Fruit fly (Drosophila melanogaster) whole organism, embryonic: Measurements from ENCODE around the gene 14-3-3epsilon.

ENCODE experiments used
- CG1024 ChIP-seq: fragments of 200-800 bp; sonication (Bioruptor generic); IDR thresholded peaks from 2 replicates; pipeline ENCODE4 v1.3.6; 2022; ENCODE audit warnings: missing biosample characterization, missing genetic modification characterization
- CG10274 ChIP-seq: fragments of 200-800 bp; sonication (Bioruptor generic); optimal IDR thresholded peaks from 3 replicates; lab custom pipeline; 2017; ENCODE audit warnings: missing biosample characterization, mild to moderate bottlenecking, missing genetic modification characterization
- CG10979 ChIP-seq: fragments of 200-800 bp; sonication (Bioruptor generic); optimal IDR thresholded peaks from 2 replicates; lab custom pipeline; 2018; ENCODE audit warnings: missing biosample characterization, mild to moderate bottlenecking, missing genetic modification characterization, moderate library complexity
- CG11560 ChIP-seq: fragments of 200-800 bp; sonication (Bioruptor generic); IDR thresholded peaks from 3 replicates; pipeline ENCODE4 v1.3.6; 2022; ENCODE audit warnings: missing biosample characterization, missing genetic modification characterization
- CG12219 ChIP-seq: fragments of 200-800 bp; sonication (Bioruptor generic); optimal IDR thresholded peaks from 3 replicates; lab custom pipeline; 2018; ENCODE audit warnings: missing biosample characterization, mild to moderate bottlenecking, missing genetic modification characterization
- CG12391 ChIP-seq: fragments of 200-800 bp; sonication (Bioruptor generic); optimal IDR thresholded peaks from 3 replicates; lab custom pipeline; 2018; ENCODE audit warnings: missing biosample characterization, mild to moderate bottlenecking, missing genetic modification characterization, moderate library complexity
- CG12659 ChIP-seq: fragments of 200-800 bp; sonication (Bioruptor generic); optimal IDR thresholded peaks from 3 replicates; lab custom pipeline; 2017; ENCODE audit warnings: mild to moderate bottlenecking, missing biosample characterization, missing genetic modification reagents, missing genetic modification characterization
- CG13424 ChIP-seq: fragments of 200-800 bp; sonication (Bioruptor generic); optimal IDR thresholded peaks from 2 replicates; lab custom pipeline; 2019; ENCODE audit warnings: missing biosample characterization, mild to moderate bottlenecking, missing genetic modification characterization, moderate library complexity
- CG14965 ChIP-seq: fragments of 200-800 bp; sonication (Bioruptor generic); optimal IDR thresholded peaks from 2 replicates; lab custom pipeline; 2016; ENCODE audit warnings: missing biosample characterization, missing genetic modification characterization, borderline replicate concordance
- CG15514 ChIP-seq: fragments of 200-800 bp; sonication (Bioruptor generic); optimal IDR thresholded peaks from 3 replicates; lab custom pipeline; 2017; ENCODE audit warnings: missing biosample characterization, missing genetic modification characterization, mild to moderate bottlenecking, moderate library complexity, missing genetic modification reagents
- CG1603 ChIP-seq: fragments of 200-800 bp; sonication (Bioruptor generic); optimal IDR thresholded peaks from 2 replicates; lab custom pipeline; 2019; ENCODE audit warnings: missing biosample characterization, mild to moderate bottlenecking, missing genetic modification characterization, moderate library complexity
- CG17328 ChIP-seq: fragments of 200-800 bp; sonication (Bioruptor generic); IDR thresholded peaks from 2 replicates; pipeline ENCODE4 v1.3.6; 2022; ENCODE audit warnings: missing biosample characterization, missing genetic modification characterization
- CG17359 ChIP-seq: fragments of 200-800 bp; sonication (Bioruptor generic); optimal IDR thresholded peaks from 3 replicates; lab custom pipeline; 2018; ENCODE audit warnings: missing biosample characterization, mild to moderate bottlenecking, missing genetic modification characterization, moderate library complexity
- CG18764 ChIP-seq: fragments of 200-800 bp; sonication (Bioruptor generic); optimal IDR thresholded peaks from 3 replicates; lab custom pipeline; 2016; ENCODE audit warnings: missing biosample characterization, missing genetic modification characterization
- CG2712 ChIP-seq: fragments of 200-800 bp; optimal IDR thresholded peaks from 3 replicates; lab custom pipeline; 2019; ENCODE audit warnings: missing biosample characterization, mild to moderate bottlenecking, missing genetic modification characterization, moderate library complexity
- CG3281 ChIP-seq: fragments of 200-800 bp; sonication (Bioruptor generic); optimal IDR thresholded peaks from 3 replicates; lab custom pipeline; 2017; ENCODE audit warnings: missing biosample characterization, mild to moderate bottlenecking, missing genetic modification characterization
- CG34224 ChIP-seq: fragments of 200-800 bp; sonication (Bioruptor generic); IDR thresholded peaks from 3 replicates; pipeline ENCODE4 v1.3.6; 2022; ENCODE audit warnings: missing biosample characterization, missing genetic modification characterization; ENCODE audit not compliant: partially characterized antibody
- CG34422 ChIP-seq: fragments of 200-800 bp; sonication (Bioruptor generic); IDR thresholded peaks from 3 replicates; pipeline ENCODE4 v1.3.6; 2022; ENCODE audit warnings: missing biosample characterization, missing genetic modification characterization
- CG4282 ChIP-seq: fragments of 200-800 bp; sonication (Bioruptor generic); optimal IDR thresholded peaks from 2 replicates; lab custom pipeline; 2016; ENCODE audit warnings: missing biosample characterization, missing genetic modification characterization
- CG43689 ChIP-seq: fragments of 200-800 bp; sonication (Bioruptor generic); IDR thresholded peaks from 2 replicates; pipeline ENCODE4 v1.3.6; 2022; ENCODE audit warnings: missing biosample characterization, missing genetic modification characterization
- CG5953 ChIP-seq: fragments of 200-800 bp; sonication (Bioruptor generic); IDR thresholded peaks from 2 replicates; pipeline ENCODE4 v1.3.6; 2022; ENCODE audit warnings: missing biosample characterization, missing genetic modification characterization
- CG6765 ChIP-seq: fragments of 200-800 bp; sonication (Bioruptor generic); optimal IDR thresholded peaks from 3 replicates; lab custom pipeline; 2017; ENCODE audit warnings: missing biosample characterization, mild to moderate bottlenecking, missing genetic modification characterization
- CG8359 ChIP-seq: fragments of 200-800 bp; sonication (Bioruptor generic); optimal IDR thresholded peaks from 2 replicates; lab custom pipeline; 2017; ENCODE audit warnings: missing biosample characterization, mild to moderate bottlenecking, missing genetic modification characterization, borderline replicate concordance
- CG9932 ChIP-seq: fragments of 200-800 bp; sonication (Bioruptor generic); IDR thresholded peaks from 2 replicates; pipeline ENCODE4 v1.3.6; 2022; ENCODE audit warnings: missing biosample characterization, missing genetic modification characterization
- D19B ChIP-seq: fragments of 200-800 bp; sonication (Bioruptor generic); optimal IDR thresholded peaks from 2 replicates; lab custom pipeline; 2017; ENCODE audit warnings: missing biosample characterization, mild to moderate bottlenecking, missing genetic modification characterization
- HmgZ ChIP-seq: fragments of 200-800 bp; sonication (Bioruptor generic); optimal IDR thresholded peaks from 2 replicates; lab custom pipeline; 2018; ENCODE audit warnings: missing biosample characterization, mild to moderate bottlenecking, missing genetic modification characterization
- Oaz ChIP-seq: fragments of 200-800 bp; sonication (Bioruptor generic); IDR thresholded peaks from 2 replicates; pipeline ENCODE4 v1.3.6; 2022; ENCODE audit warnings: missing biosample characterization, missing genetic modification characterization
- Ravus ChIP-seq: fragments of 200-800 bp; sonication (Bioruptor generic); IDR thresholded peaks from 2 replicates; pipeline ENCODE4 v1.3.6; 2022; ENCODE audit warnings: missing biosample characterization, missing genetic modification characterization
- Six4 ChIP-seq: fragments of 200-800 bp; sonication (Bioruptor generic); optimal IDR thresholded peaks from 2 replicates; lab custom pipeline; 2016; ENCODE audit warnings: missing biosample characterization, missing genetic modification characterization
- Stat92E ChIP-seq, 3 experiments: fragments of >200 bp in 2 of 3; fragments of 200-800 bp in 1 of 3; sonication (Bioruptor generic) in 1 of 3; optimal IDR thresholded peaks; 2 replicates each; lab custom pipeline; 2017 to 2019; ENCODE audit warnings: missing biosample characterization in 3 of 3, missing genetic modification characterization in 3 of 3, mild to moderate bottlenecking in 1 of 3, moderate library complexity in 1 of 3
- Xrp1 ChIP-seq: fragments of 200-800 bp; sonication (Bioruptor generic); IDR thresholded peaks from 2 replicates; pipeline ENCODE4 v1.3.6; 2022; ENCODE audit warnings: missing biosample characterization, missing genetic modification characterization
- abd-A ChIP-seq: fragments of 200-800 bp; sonication (Bioruptor generic); optimal IDR thresholded peaks from 3 replicates; lab custom pipeline; 2019; ENCODE audit warnings: missing biosample characterization, mild to moderate bottlenecking, missing genetic modification characterization, moderate library complexity
- ato ChIP-seq: fragments of 200-800 bp; sonication (Bioruptor generic); IDR thresholded peaks from 2 replicates; pipeline ENCODE4 v1.3.6; 2022; ENCODE audit warnings: missing biosample characterization, missing genetic modification characterization; ENCODE audit not compliant: partially characterized antibody
- corto ChIP-seq: fragments of 200-800 bp; sonication (Bioruptor generic); optimal IDR thresholded peaks from 2 replicates; lab custom pipeline; 2016; ENCODE audit warnings: missing biosample characterization, mild to moderate bottlenecking, missing genetic modification characterization, moderate library complexity
- dimm ChIP-seq: fragments of 200-800 bp; sonication (Bioruptor generic); IDR thresholded peaks from 2 replicates; pipeline ENCODE4 v1.3.6; 2022; ENCODE audit warnings: missing biosample characterization, missing genetic modification characterization
- fd102C ChIP-seq: fragments of 200-800 bp; sonication (Bioruptor generic); optimal IDR thresholded peaks from 2 replicates; lab custom pipeline; 2018; ENCODE audit warnings: missing biosample characterization, mild to moderate bottlenecking, missing genetic modification characterization, moderate library complexity
- gcm2 ChIP-seq: fragments of 200-800 bp; sonication (Bioruptor generic); optimal IDR thresholded peaks from 2 replicates; lab custom pipeline; 2016; ENCODE audit warnings: missing biosample characterization, missing genetic modification characterization
- grn ChIP-seq: fragments of 200-800 bp; sonication (Bioruptor generic); optimal IDR thresholded peaks from 3 replicates; lab custom pipeline; 2017; ENCODE audit warnings: missing biosample characterization, missing genetic modification characterization
- gsb ChIP-seq: fragments of 200-800 bp; sonication (Bioruptor generic); IDR thresholded peaks from 2 replicates; pipeline ENCODE4 v1.3.6; 2022; ENCODE audit warnings: missing biosample characterization, missing genetic modification characterization
- knrl ChIP-seq: fragments of 200-800 bp; sonication (Bioruptor generic); IDR thresholded peaks from 3 replicates; pipeline ENCODE4 v1.3.6; 2022; ENCODE audit warnings: missing biosample characterization, missing genetic modification characterization; ENCODE audit not compliant: partially characterized antibody
- nom ChIP-seq: fragments of 200-800 bp; sonication (Bioruptor generic); optimal IDR thresholded peaks from 2 replicates; lab custom pipeline; 2017; ENCODE audit warnings: missing biosample characterization, missing genetic modification characterization, mild to moderate bottlenecking, moderate library complexity, missing genetic modification reagents
- otp ChIP-seq: fragments of 200-800 bp; sonication (Bioruptor generic); IDR thresholded peaks from 3 replicates; pipeline ENCODE4, ENCODE4 v1.3.6; 2022; ENCODE audit warnings: missing biosample characterization, missing genetic modification characterization
- prd ChIP-seq, 3 experiments: fragments of >200 bp in 2 of 3; fragments of 200-800 bp in 1 of 3; sonication (Bioruptor generic) in 1 of 3; optimal IDR thresholded peaks in 2 of 3; IDR thresholded peaks in 1 of 3; 2 replicates in 2 of 3; 3 replicates in 1 of 3; pipeline versions ENCODE4 v1.3.6 to Lab custom; 2017 to 2022; ENCODE audit warnings: missing biosample characterization in 1 of 3, missing genetic modification characterization in 1 of 3
- psq ChIP-seq: fragments of 200-800 bp; sonication (Bioruptor generic); optimal IDR thresholded peaks from 2 replicates; lab custom pipeline; 2017; ENCODE audit warnings: missing biosample characterization, missing genetic modification characterization
- seq ChIP-seq: fragments of 200-800 bp; sonication (Bioruptor generic); IDR thresholded peaks from 2 replicates; pipeline ENCODE4 v1.3.6; 2022; ENCODE audit warnings: missing biosample characterization, missing genetic modification characterization
- slp2 ChIP-seq: fragments of 200-800 bp; sonication (Bioruptor generic); optimal IDR thresholded peaks from 2 replicates; lab custom pipeline; 2016; ENCODE audit warnings: missing biosample characterization, missing genetic modification characterization
- sr ChIP-seq: fragments of 200-800 bp; sonication (Bioruptor generic); IDR thresholded peaks from 3 replicates; pipeline ENCODE4 v1.3.6; 2022; ENCODE audit warnings: missing biosample characterization, missing genetic modification characterization
- tio ChIP-seq: fragments of 200-800 bp; sonication (Bioruptor generic); optimal IDR thresholded peaks from 2 replicates; lab custom pipeline; 2017; ENCODE audit warnings: missing biosample characterization, missing genetic modification characterization, inconsistent platforms
- trh ChIP-seq: fragments of 200-800 bp; sonication (Bioruptor generic); optimal IDR thresholded peaks from 2 replicates; lab custom pipeline; 2016; ENCODE audit warnings: missing biosample characterization, missing genetic modification characterization
- yki ChIP-seq: fragments of >200 bp; optimal IDR thresholded peaks from 3 replicates; lab custom pipeline; 2018

Gene 14-3-3epsilon

DNA sequence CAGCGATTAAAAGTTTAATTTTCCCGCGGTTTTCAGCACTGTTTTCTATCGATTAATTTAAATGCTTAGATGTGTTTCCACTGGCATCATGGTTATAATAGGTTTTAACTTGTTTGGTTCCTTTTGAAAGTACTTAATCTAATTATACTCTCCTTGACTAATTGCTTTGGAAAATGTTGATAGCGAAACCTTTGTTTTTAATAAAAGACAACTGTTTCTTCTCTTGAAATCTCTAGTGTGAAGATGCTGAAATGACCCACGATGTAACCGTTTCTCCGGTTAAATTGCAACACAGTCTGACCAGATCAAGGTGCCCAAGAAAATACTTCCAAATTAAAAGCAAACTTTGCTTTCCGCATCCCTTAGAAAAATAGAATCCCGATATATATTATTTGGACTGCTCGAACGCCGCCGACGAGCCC, 56.6 kb downstream of the 14-3-3epsilon start, which contains the start of gene Dlc90F (continued):
- TF ChIP-seq CG14965 (GFP tag; lab: Kevin White, UChicago) (no peak), corto (no peak), seq (GFP tag; lab: Robert Waterston, UW) (peak; percentile 61; the same call in 1 of the 2 replicates), gcm2 (GFP tag; lab: Kevin White, UChicago) (no peak), slp2 (GFP tag; lab: Kevin White, UChicago) (peak; percentile 77), CG4282 (GFP tag; lab: Kevin White, UChicago) (peak; percentile 39), Six4 (GFP tag; lab: Kevin White, UChicago) (peak; percentile 38), grn (GFP tag; lab: Kevin White, UChicago) (no peak), Ravus (peak; percentile 28; the same call in 1 of the 2 replicates), psq (no peak), CG12659 (GFP tag; lab: Kevin White, UChicago) (peak; percentile 94), CG34224 (GFP tag; lab: Robert Waterston, UW) (no peak), tio (GFP tag; lab: Kevin White, UChicago) (peak; percentile 86), otp (GFP tag; lab: Robert Waterston, UW) (0 out of 3 replicates have a peak, but pooled peaks have one; percentile 39), CG6765 (GFP tag; lab: Kevin White, UChicago) (no peak), CG8359 (GFP tag; lab: Kevin White, UChicago) (no peak), D19B (GFP tag; lab: Kevin White, UChicago) (peak; percentile 40), knrl (peak; percentile 74), prd (optimal IDR thresholded peaks at IDR 0.05; lab: Kevin White, UChicago) (no peak), prd (GFP tag; IDR thresholded peaks at IDR 0.05; lab: Robert Waterston, UW) (peak; percentile 87), dimm (GFP tag; lab: Robert Waterston, UW) (peak; percentile 72), sr (GFP tag; lab: Robert Waterston, UW) (no peak), CG1024 (peak; percentile 27), CG18764 (GFP tag; lab: Kevin White, UChicago) (peak; percentile 38), fd102C (GFP tag; lab: Kevin White, UChicago) (no peak), CG12219 (no peak), trh (no peak), Stat92E (GFP tag; optimal IDR thresholded peaks at IDR 0.05; lab: Kevin White, UChicago) (no peak), ato (GFP tag; lab: Robert Waterston, UW) (no peak), nom (no peak), abd-A (tag; lab: Kevin White, UChicago) (peak; percentile 49), CG15514 (GFP tag; lab: Kevin White, UChicago) (peak; percentile 67), CG3281 (GFP tag; lab: Kevin White, UChicago) (peak; percentile 46), Oaz (GFP tag; lab: Robert Waterston, UW) (peak; percentile 62), CG13424 (tag; lab: Kevin White, UChicago) (peak; percentile 83), gsb (GFP tag; lab: Robert Waterston, UW) (no peak), CG43689 (no peak), CG9932 (GFP tag; lab: Robert Waterston, UW) (peak; percentile 88), HmgZ (tag; lab: Kevin White, UChicago) (peak; percentile 81), CG1603 (tag; lab: Kevin White, UChicago) (peak; percentile 75), CG2712 (tag; lab: Kevin White, UChicago) (peak; percentile 83), CG10979 (tag; lab: Kevin White, UChicago) (peak; percentile 38), Xrp1 (GFP tag; lab: Robert Waterston, UW) (peak; percentile 82), CG12391 (tag; lab: Kevin White, UChicago) (peak; percentile 86), CG34422 (GFP tag; lab: Robert Waterston, UW) (peak; percentile 74), CG5953 (peak; percentile 61; the same call in 1 of the 2 replicates), CG10274 (GFP tag; lab: Kevin White, UChicago) (no peak), yki (lab: Kevin White, UChicago) (no peak), CG17359 (peak; percentile 57), CG17328 (peak; percentile 72), CG11560 (tag; lab: Robert Waterston, UW) (peak; percentile 83)
